Worm (Caenorhabditis elegans) whole organism, L1 larva: Measurements from ENCODE around the gene nog-1.

Experiments
- C04F5.9 ChIP-seq: sonication (generic microtip); optimal IDR thresholded peaks from 2 replicates; lab custom pipeline; 2016; ENCODE audit warnings: missing genetic modification characterization, missing compliant biosample characterization
- C16A3.4 ChIP-seq: fragments of 150-350 bp; optimal IDR thresholded peaks from 2 replicates; lab custom pipeline; 2014; ENCODE audit warnings: missing biosample characterization, missing genetic modification characterization
- C34B4.2 ChIP-seq: sonication (generic microtip); optimal IDR thresholded peaks from 2 replicates; lab custom pipeline; 2017; ENCODE audit warnings: mild to moderate bottlenecking, missing genetic modification characterization, missing compliant biosample characterization
- Y116A8C.19 ChIP-seq: sonication (generic microtip); optimal IDR thresholded peaks from 2 replicates; lab custom pipeline; 2016; ENCODE audit warnings: missing compliant biosample characterization, missing genetic modification characterization, borderline replicate concordance
- aha-1 ChIP-seq: fragments of 150-350 bp; optimal IDR thresholded peaks from 2 replicates; lab custom pipeline; 2014; ENCODE audit warnings: missing biosample characterization, missing genetic modification characterization
- alr-1 ChIP-seq: fragments of 200-800 bp; sonication (Bioruptor generic); optimal IDR thresholded peaks from 2 replicates; lab custom pipeline; 2018; ENCODE audit warnings: borderline replicate concordance, mild to moderate bottlenecking, missing genetic modification characterization, missing compliant biosample characterization
- aly-2 ChIP-seq: fragments of 150-350 bp; optimal IDR thresholded peaks from 2 replicates; lab custom pipeline; 2014; ENCODE audit warnings: missing biosample characterization, missing genetic modification characterization
- ama-1 ChIP-seq: fragments of 150-350 bp; optimal IDR thresholded peaks from 2 replicates; lab custom pipeline; 2014
- ceh-63 ChIP-seq: fragments of 200-800 bp; sonication (Bioruptor generic); optimal IDR thresholded peaks from 2 replicates; lab custom pipeline; 2018; ENCODE audit warnings: mild to moderate bottlenecking, missing genetic modification characterization, missing compliant biosample characterization
- ceh-8 ChIP-seq: fragments of 200-800 bp; sonication (Bioruptor generic); optimal IDR thresholded peaks from 2 replicates; lab custom pipeline; 2018; ENCODE audit warnings: mild to moderate bottlenecking, missing genetic modification characterization, moderate library complexity, missing compliant biosample characterization
- ceh-90 ChIP-seq: sonication (generic microtip); optimal IDR thresholded peaks from 2 replicates; lab custom pipeline; 2016; ENCODE audit warnings: missing genetic modification characterization, missing compliant biosample characterization
- ces-1 ChIP-seq: fragments of 150-350 bp; optimal IDR thresholded peaks from 2 replicates; lab custom pipeline; 2014; ENCODE audit warnings: missing biosample characterization, missing genetic modification reagents, missing genetic modification characterization
- dpl-1 ChIP-seq, 3 experiments: fragments of 150-350 bp in 2 of 3; sonication (generic microtip) in 1 of 3; optimal IDR thresholded peaks; 2 replicates each; lab custom pipeline; 2014 to 2017; ENCODE audit warnings: missing biosample characterization in 3 of 3, missing genetic modification characterization in 3 of 3, missing genetic modification reagents in 3 of 3
- dsc-1 ChIP-seq: sonication (generic microtip); optimal IDR thresholded peaks from 2 replicates; lab custom pipeline; 2016; ENCODE audit warnings: mild to moderate bottlenecking, missing genetic modification characterization, missing compliant biosample characterization
- efl-1 ChIP-seq, 4 experiments: fragments of 150-350 bp; optimal IDR thresholded peaks in 3 of 4; peaks in 1 of 4; 1 replicate in 1 of 4; 2 replicates in 3 of 4; lab custom pipeline; 2014; ENCODE audit warnings: missing biosample characterization in 2 of 4, missing genetic modification characterization in 2 of 4, missing genetic modification reagents in 2 of 4
- egl-27 ChIP-seq, 2 experiments: fragments of 150-350 bp in 1 of 2; sonication (generic microtip); optimal IDR thresholded peaks; 3 replicates each; lab custom pipeline; 2017 to 2018; ENCODE audit warnings: missing biosample characterization in 2 of 2, missing genetic modification characterization in 2 of 2, missing genetic modification reagents in 2 of 2
- elt-2 ChIP-seq: sonication (generic microtip); optimal IDR thresholded peaks from 2 replicates; lab custom pipeline; 2016; ENCODE audit warnings: missing genetic modification characterization, mild to moderate bottlenecking, inconsistent platforms, missing compliant biosample characterization, missing genetic modification reagents
- elt-3 ChIP-seq, 6 experiments: fragments of 150-350 bp in 1 of 6; sonication (generic microtip); optimal IDR thresholded peaks; 2 replicates each; lab custom pipeline; 2017 to 2018; ENCODE audit warnings: missing biosample characterization in 6 of 6, missing genetic modification characterization in 6 of 6, inconsistent platforms in 1 of 6
- fkh-4 ChIP-seq: sonication (generic microtip); optimal IDR thresholded peaks from 2 replicates; lab custom pipeline; 2016; ENCODE audit warnings: missing compliant biosample characterization, missing genetic modification characterization, borderline replicate concordance
- fos-1 ChIP-seq: fragments of 150-350 bp; optimal IDR thresholded peaks from 2 replicates; lab custom pipeline; 2014; ENCODE audit warnings: missing biosample characterization, missing genetic modification characterization
- grh-1 ChIP-seq: fragments of 200-800 bp; sonication (Bioruptor generic); IDR thresholded peaks from 2 replicates; pipeline ENCODE4 v1.3.6; 2022; ENCODE audit warnings: missing genetic modification reagents, missing genetic modification characterization, missing compliant biosample characterization
- hlh-17 ChIP-seq: fragments of 200-800 bp; sonication (Bioruptor generic); optimal IDR thresholded peaks from 2 replicates; lab custom pipeline; 2018; ENCODE audit warnings: missing genetic modification characterization, mild to moderate bottlenecking, missing compliant biosample characterization, moderate library complexity, borderline replicate concordance
- hlh-4 ChIP-seq: sonication (generic microtip); optimal IDR thresholded peaks from 2 replicates; lab custom pipeline; 2016; ENCODE audit warnings: mild to moderate bottlenecking, missing genetic modification characterization, missing compliant biosample characterization
- hpl-2 ChIP-seq: fragments of 150-350 bp; optimal IDR thresholded peaks from 2 replicates; lab custom pipeline; 2014; ENCODE audit warnings: missing biosample characterization, missing genetic modification reagents, missing genetic modification characterization
- irx-1 ChIP-seq: sonication (generic microtip); optimal IDR thresholded peaks from 2 replicates; lab custom pipeline; 2016; ENCODE audit warnings: missing genetic modification characterization, missing compliant biosample characterization
- isw-1 ChIP-seq: fragments of 200-800 bp; sonication (Bioruptor generic); IDR thresholded peaks from 2 replicates; pipeline ENCODE4 v1.3.6; 2022; ENCODE audit warnings: missing genetic modification characterization, missing compliant biosample characterization
- jun-1 ChIP-seq: fragments of 150-350 bp; optimal IDR thresholded peaks from 2 replicates; lab custom pipeline; 2014; ENCODE audit warnings: missing biosample characterization, missing genetic modification reagents, missing genetic modification characterization
- lin-14 ChIP-seq: fragments of 200-800 bp; sonication (Bioruptor generic); optimal IDR thresholded peaks from 2 replicates; lab custom pipeline; 2018; ENCODE audit warnings: mild to moderate bottlenecking, missing genetic modification characterization, moderate library complexity, missing compliant biosample characterization
- lin-35 ChIP-seq, 2 experiments: fragments of 150-350 bp; optimal IDR thresholded peaks; 2 replicates each; lab custom pipeline; 2014; ENCODE audit warnings: missing biosample characterization in 2 of 2, missing genetic modification characterization in 2 of 2, missing genetic modification reagents in 2 of 2
- lin-39 ChIP-seq: fragments of 150-350 bp; optimal IDR thresholded peaks from 2 replicates; lab custom pipeline; 2014; ENCODE audit warnings: missing biosample characterization, missing genetic modification reagents, missing genetic modification characterization
- lir-3 ChIP-seq: sonication (generic microtip); optimal IDR thresholded peaks from 2 replicates; lab custom pipeline; 2016; ENCODE audit warnings: mild to moderate bottlenecking, missing genetic modification characterization, moderate library complexity, missing compliant biosample characterization; ENCODE audit not compliant: poor library complexity
- lsy-2 ChIP-seq, 2 experiments: fragments of 150-350 bp; optimal IDR thresholded peaks; 2 replicates each; lab custom pipeline; 2014; ENCODE audit warnings: missing biosample characterization in 2 of 2, missing genetic modification characterization in 2 of 2
- mdl-1 ChIP-seq, 2 experiments: fragments of 150-350 bp; optimal IDR thresholded peaks; 2 replicates each; lab custom pipeline; 2014 to 2017; ENCODE audit warnings: missing biosample characterization in 2 of 2, missing genetic modification characterization in 2 of 2, inconsistent platforms in 1 of 2
- nhr-11 ChIP-seq: fragments of 150-350 bp; optimal IDR thresholded peaks from 2 replicates; lab custom pipeline; 2014; ENCODE audit warnings: missing biosample characterization, missing genetic modification characterization
- nhr-19 ChIP-seq: fragments of 200-800 bp; sonication (Bioruptor generic); conservative IDR thresholded peaks from 2 replicates; pipeline ENCODE4 v1.3.6; 2022; ENCODE audit warnings: missing genetic modification characterization, missing compliant biosample characterization
- nhr-28 ChIP-seq: fragments of 150-350 bp; optimal IDR thresholded peaks from 2 replicates; lab custom pipeline; 2014; ENCODE audit warnings: missing biosample characterization, missing genetic modification characterization
- nhr-47 ChIP-seq: sonication (generic microtip); optimal IDR thresholded peaks from 2 replicates; lab custom pipeline; 2016; ENCODE audit warnings: mild to moderate bottlenecking, missing genetic modification characterization, moderate library complexity, missing compliant biosample characterization
- nhr-71 ChIP-seq: sonication (generic microtip); optimal IDR thresholded peaks from 2 replicates; lab custom pipeline; 2016; ENCODE audit warnings: mild to moderate bottlenecking, missing genetic modification characterization, moderate library complexity, missing compliant biosample characterization
- nhr-76 ChIP-seq: sonication (generic microtip); optimal IDR thresholded peaks from 2 replicates; lab custom pipeline; 2017; ENCODE audit warnings: missing biosample characterization, missing genetic modification characterization
- nhr-77 ChIP-seq: fragments of 150-350 bp; optimal IDR thresholded peaks from 2 replicates; lab custom pipeline; 2014; ENCODE audit warnings: missing biosample characterization, missing genetic modification characterization
- nhr-85 ChIP-seq: sonication (generic microtip); peaks from one replicate; lab custom pipeline; 2016; ENCODE audit warnings: missing genetic modification characterization, inconsistent platforms, missing compliant biosample characterization
- pag-3 ChIP-seq: sonication (generic microtip); optimal IDR thresholded peaks from 2 replicates; lab custom pipeline; 2017; ENCODE audit warnings: missing genetic modification characterization, mild to moderate bottlenecking, missing compliant biosample characterization, antibody characterized with exemption, borderline replicate concordance; ENCODE audit not compliant: insufficient read depth
- pax-3 ChIP-seq: fragments of 200-800 bp; sonication (Bioruptor generic); optimal IDR thresholded peaks from 2 replicates; lab custom pipeline; 2018; ENCODE audit warnings: mild to moderate bottlenecking, missing genetic modification characterization, moderate library complexity, missing compliant biosample characterization
- tbx-2 ChIP-seq: sonication (generic microtip); optimal IDR thresholded peaks from 2 replicates; lab custom pipeline; 2016; ENCODE audit warnings: missing genetic modification characterization, missing compliant biosample characterization
- unc-62 ChIP-seq: fragments of 150-350 bp; optimal IDR thresholded peaks from 2 replicates; lab custom pipeline; 2014; ENCODE audit warnings: missing biosample characterization, missing genetic modification reagents, missing genetic modification characterization
- unc-86 ChIP-seq: sonication (generic microtip); optimal IDR thresholded peaks from 2 replicates; lab custom pipeline; 2016; ENCODE audit warnings: missing genetic modification characterization, missing compliant biosample characterization
- xbp-1 ChIP-seq: sonication (generic microtip); optimal IDR thresholded peaks from 2 replicates; lab custom pipeline; 2016; ENCODE audit warnings: missing genetic modification characterization, missing compliant biosample characterization
- zag-1 ChIP-seq: fragments of 150-350 bp; optimal IDR thresholded peaks from 2 replicates; lab custom pipeline; 2014; ENCODE audit warnings: missing biosample characterization, missing genetic modification characterization
- zip-4 ChIP-seq: fragments of 200-800 bp; sonication (Bioruptor generic); optimal IDR thresholded peaks from 2 replicates; lab custom pipeline; 2018; ENCODE audit warnings: mild to moderate bottlenecking, missing genetic modification characterization, moderate library complexity, missing compliant biosample characterization
- ztf-4 ChIP-seq: fragments of 150-350 bp; optimal IDR thresholded peaks from 2 replicates; lab custom pipeline; 2014; ENCODE audit warnings: missing biosample characterization, missing genetic modification characterization

Gene nog-1

ce11 chrIV:388073-388472, 5.6 kb upstream of the nog-1 start, which contains the start of gene ssna-1:
ssna-1 (plus strand) TSS chrIV:388084.
- TF ChIP-seq jun-1 (tag; lab: Kevin White, UChicago) (no peak), unc-62 (GFP tag; lab: Kevin White, UChicago) (no peak), lsy-2 (tag; optimal IDR thresholded peaks at IDR 0.05; lab: Kevin White, UChicago) (peak in 1 of 2 experiments; percentile 26), efl-1 (optimal IDR thresholded peaks at IDR 0.05; lab: Kevin White, UChicago) (no peak), efl-1 (GFP tag; optimal IDR thresholded peaks at IDR 0.05 in 1 of 2; lab: Kevin White, UChicago) (peak in 1 of 2 experiments; percentile 30), fkh-4 (no peak), elt-3 (tag; optimal IDR thresholded peaks at IDR 0.05; lab: Kevin White, UChicago) (no peak), dpl-1 (GFP tag; optimal IDR thresholded peaks at IDR 0.05; lab: Kevin White, UChicago) (no peak), egl-27 (tag; optimal IDR thresholded peaks at IDR 0.05; lab: Kevin White, UChicago) (no peak), lin-35 (GFP tag; optimal IDR thresholded peaks at IDR 0.05; lab: Kevin White, UChicago) (no peak), pax-3 (tag; lab: Kevin White, UChicago) (no peak), ceh-63 (no peak)

- no peak for TF ChIP-seq aly-2 (tag; lab: Kevin White, UChicago)
- peak; percentile 7 for TF ChIP-seq Y116A8C.19 (tag; lab: Kevin White, UChicago)
- peak; percentile 89 for TF ChIP-seq unc-86
- peak; percentile 32 for TF ChIP-seq hlh-4
- TF ChIP-seq nhr-85 (tag; lab: Kevin White, UChicago): peak; percentile 92
- TF ChIP-seq xbp-1 (tag; lab: Kevin White, UChicago): peak; percentile 92
- no peak for TF ChIP-seq C34B4.2 (tag; lab: Kevin White, UChicago)
- peak; percentile 93 for TF ChIP-seq nhr-47 (tag; lab: Kevin White, UChicago)
- peak; percentile 65 for TF ChIP-seq zip-4 (GFP tag; lab: Kevin White, UChicago)
- TF ChIP-seq grh-1 (GFP tag; lab: Robert Waterston, UW): peak; percentile 79
- TF ChIP-seq nhr-71 (tag; lab: Kevin White, UChicago): peak; percentile 95
- TF ChIP-seq aha-1: no peak
- peak; percentile 60 for TF ChIP-seq hpl-2 (GFP tag; lab: Kevin White, UChicago)
- TF ChIP-seq ces-1: no peak
- peak; percentile 93 for TF ChIP-seq tbx-2 (tag; lab: Kevin White, UChicago)
- peak; percentile 73 for TF ChIP-seq irx-1 (tag; lab: Kevin White, UChicago)
- TF ChIP-seq mdl-1 (tag; optimal IDR thresholded peaks at IDR 0.05; lab: Kevin White, UChicago): peak in 1 of 2 experiments; percentile 64
- peak; percentile 5 for TF ChIP-seq ama-1 (lab: Kevin White, UChicago)
- TF ChIP-seq nhr-76 (tag; lab: Kevin White, UChicago): no peak
- peak; percentile 73 for TF ChIP-seq C04F5.9 (tag; lab: Kevin White, UChicago)
- TF ChIP-seq ceh-8: peak; percentile 77
- peak; percentile 67 for TF ChIP-seq jun-1 (tag; lab: Kevin White, UChicago)
- TF ChIP-seq elt-2 (tag; lab: Kevin White, UChicago): peak; percentile 74
- TF ChIP-seq nhr-11 (tag; lab: Kevin White, UChicago): peak; percentile 52
- TF ChIP-seq dsc-1 (tag; lab: Kevin White, UChicago): peak; percentile 93
- TF ChIP-seq lin-39 (tag; lab: Kevin White, UChicago): peak; percentile 63
- peak; percentile 63 for TF ChIP-seq fos-1 (tag; lab: Kevin White, UChicago)
- TF ChIP-seq alr-1 (tag; lab: Kevin White, UChicago): no peak
- no peak for TF ChIP-seq hlh-17 (GFP tag; lab: Kevin White, UChicago)
- TF ChIP-seq zag-1 (tag; lab: Kevin White, UChicago): no peak
- TF ChIP-seq ztf-4: peak; percentile 92
- TF ChIP-seq C16A3.4 (tag; lab: Kevin White, UChicago): peak; percentile 94
- TF ChIP-seq ceh-90: peak; percentile 49
- TF ChIP-seq nhr-28: no peak
- peak; percentile 90 for TF ChIP-seq nhr-19 (GFP tag; lab: Robert Waterston, UW)
- peak; percentile 86 for TF ChIP-seq lir-3 (tag; lab: Kevin White, UChicago)
- peak; percentile 88 for TF ChIP-seq lin-14 (GFP tag; lab: Kevin White, UChicago)
- no peak for TF ChIP-seq nhr-77 (tag; lab: Kevin White, UChicago)
- peak; percentile 80 for TF ChIP-seq isw-1 (GFP tag; lab: Robert Waterston, UW)
- no peak for TF ChIP-seq pag-3 (tag; lab: Kevin White, UChicago)
These were observed 3.4 kb upstream of the nog-1 start, which contains the start of the genes ears-2 and uncp-18 for ce11 chrIV:390279-390678. ears-2 (minus strand) TSS chrIV:390468. uncp-18 (plus strand) TSS chrIV:390560.
